Worm (Caenorhabditis elegans): ENCODE data around the gene C01C4.2.

DNA sequence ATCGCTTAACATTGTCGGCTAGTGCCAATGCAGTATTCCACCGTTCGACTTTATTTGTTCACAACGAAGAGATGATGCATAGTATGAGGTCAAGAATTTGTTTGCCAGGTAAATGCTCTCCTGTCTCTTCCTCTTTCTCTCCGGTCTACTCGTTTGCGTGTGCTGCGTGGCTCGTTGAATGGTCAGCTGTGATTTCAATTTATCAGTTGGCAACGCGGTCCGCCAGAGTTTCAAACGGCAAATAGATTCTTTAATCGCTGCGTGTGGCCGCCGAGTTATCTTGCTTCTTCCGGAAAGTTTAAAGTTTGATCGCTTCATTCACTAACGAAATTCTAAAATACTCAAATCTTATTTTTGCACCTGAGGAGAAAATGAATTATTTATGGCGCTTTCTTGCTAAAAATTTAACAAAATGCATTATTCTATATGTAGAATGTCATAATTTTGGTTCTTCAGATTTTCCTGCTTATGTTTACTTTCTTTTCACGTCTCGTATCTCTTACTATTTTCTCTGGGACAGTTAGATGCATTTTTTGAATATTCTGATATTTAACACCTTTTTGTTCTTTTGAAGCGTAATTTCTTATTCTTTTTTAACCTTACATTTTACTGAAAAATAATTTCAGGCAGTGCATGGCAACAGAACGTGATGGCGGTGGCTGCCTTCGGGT, 34.2 kb upstream of the C01C4.2 start, which contains the start of gene tsp-17:
- TF ChIP-seq ama-1 (optimal IDR thresholded peaks at IDR 0.05): no peak
- TF ChIP-seq nhr-76 (tag; optimal IDR thresholded peaks at IDR 0.05): no peak
- no peak for TF ChIP-seq nfya-1 (tag; optimal IDR thresholded peaks at IDR 0.05; ENCODE audit: insufficient read depth)
